Fruit fly (Drosophila melanogaster): ENCODE results near the gene nes.

DNA sequence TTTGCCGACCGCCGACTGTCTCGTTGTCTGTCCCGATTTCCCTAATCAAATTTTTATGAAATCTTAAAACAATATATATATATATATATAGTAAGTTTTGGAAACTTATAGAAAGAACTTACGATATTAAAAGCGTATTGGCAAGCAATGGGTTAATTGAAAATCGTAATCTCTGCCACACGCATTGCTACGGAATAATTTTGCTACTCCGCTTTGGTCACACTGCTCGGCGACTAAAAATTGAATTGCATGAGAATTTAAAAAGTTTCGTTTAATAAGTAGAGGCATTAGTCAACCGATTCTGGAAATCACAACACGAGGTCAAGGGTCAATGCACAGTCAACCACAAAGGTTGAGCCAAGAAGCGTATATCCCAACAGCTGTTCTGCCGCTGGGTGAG lies 734 bp upstream of the nes start, which contains the start of gene Bet1:
- TF ChIP-seq cad (GFP tag; optimal IDR thresholded peaks at IDR 0.05) (no peak), CG13775 (GFP tag; optimal IDR thresholded peaks at IDR 0.05) (peak; percentile 25), CG4282 (GFP tag; optimal IDR thresholded peaks at IDR 0.05) (no peak), CG11398 (GFP tag; optimal IDR thresholded peaks at IDR 0.05) (no peak), Hr3 (GFP tag; optimal IDR thresholded peaks at IDR 0.05) (no peak), CG5245 (GFP tag; optimal IDR thresholded peaks at IDR 0.05) (no peak), CkIIα-i1 (GFP tag; IDR thresholded peaks at IDR 0.05) (no peak)

Data from whole organism, embryonic.